Fruit fly (Drosophila melanogaster) Kc167 (cell line): ENCODE results near the gene narya.

Experiments used
- Myc ChIP-seq: fragments of >200 bp; optimal IDR thresholded peaks from 2 replicates; lab custom pipeline; 2017; ENCODE audit warnings: missing external identifiers
- Sin3A ChIP-seq: fragments of >200 bp; optimal IDR thresholded peaks from 2 replicates; lab custom pipeline; 2018; ENCODE audit warnings: missing external identifiers
- h ChIP-seq: fragments of >200 bp; optimal IDR thresholded peaks from 3 replicates; lab custom pipeline; 2018; ENCODE audit warnings: missing external identifiers
- insv ChIP-seq: fragments of >200 bp; optimal IDR thresholded peaks from 3 replicates; lab custom pipeline; 2018; ENCODE audit warnings: missing external identifiers
- psq ChIP-seq: fragments of >200 bp; optimal IDR thresholded peaks from 2 replicates; lab custom pipeline; 2017; ENCODE audit warnings: missing external identifiers
- ttk ChIP-seq: sonication (Bioruptor generic); optimal IDR thresholded peaks from 2 replicates; lab custom pipeline; 2017; ENCODE audit warnings: missing external identifiers

narya gene

dm6 chrX:19494830-19495610 lies 20.2 kb downstream of the narya start, which contains the start of the genes ksh, CG14200 and Pfrx:
ksh (minus strand) TSS chrX:19494992.
CG14200 (plus strand) TSS chrX:19495505.
Pfrx (plus strand) TSS chrX:19495505.
- TF ChIP-seq insv (lab: Kevin White, UChicago) (no peak), Myc (lab: Kevin White, UChicago) (no peak), Sin3A (lab: Kevin White, UChicago) (no peak), psq (no peak), ttk (lab: Kevin White, UChicago) (no peak), h (lab: Kevin White, UChicago) (no peak)

dm6 chrX:19495611-19496583 lies 21.0 kb downstream of the narya start:
- TF ChIP-seq ttk (lab: Kevin White, UChicago) (no peak), Myc (lab: Kevin White, UChicago) (no peak), h (lab: Kevin White, UChicago) (no peak), Sin3A (lab: Kevin White, UChicago) (no peak), psq (no peak), insv (lab: Kevin White, UChicago) (no peak)

- TF ChIP-seq ttk (lab: Kevin White, UChicago): no peak
- TF ChIP-seq Myc (lab: Kevin White, UChicago): no peak
- TF ChIP-seq Sin3A (lab: Kevin White, UChicago): no peak
- TF ChIP-seq h (lab: Kevin White, UChicago): no peak
- TF ChIP-seq insv (lab: Kevin White, UChicago): no peak
- peak; percentile 88 for TF ChIP-seq psq
Observed at dm6 chrX:19496808-19497259, 22.0 kb downstream of the narya start.

- TF ChIP-seq ttk (lab: Kevin White, UChicago): no peak
- no peak for TF ChIP-seq insv (lab: Kevin White, UChicago)
Observed at dm6 chrX:19497782-19498440, 23.0 kb downstream of the narya start.

- no peak for TF ChIP-seq Sin3A (lab: Kevin White, UChicago)
- TF ChIP-seq Myc (lab: Kevin White, UChicago): no peak
- TF ChIP-seq psq: no peak
- no peak for TF ChIP-seq insv (lab: Kevin White, UChicago)
- no peak for TF ChIP-seq h (lab: Kevin White, UChicago)
- no peak for TF ChIP-seq ttk (lab: Kevin White, UChicago)
Observed at dm6 chrX:19498755-19499321, 24.0 kb downstream of the narya start.

- no peak for TF ChIP-seq Myc (lab: Kevin White, UChicago)
- no peak for TF ChIP-seq psq
- TF ChIP-seq h (lab: Kevin White, UChicago): no peak
- no peak for TF ChIP-seq Sin3A (lab: Kevin White, UChicago)
- no peak for TF ChIP-seq ttk (lab: Kevin White, UChicago)
- no peak for TF ChIP-seq insv (lab: Kevin White, UChicago)
Observed at dm6 chrX:19501274-19501673, 26.4 kb downstream of the narya start.

- no peak for TF ChIP-seq Sin3A (lab: Kevin White, UChicago)
- TF ChIP-seq ttk (lab: Kevin White, UChicago): no peak
- no peak for TF ChIP-seq Myc (lab: Kevin White, UChicago)
- no peak for TF ChIP-seq insv (lab: Kevin White, UChicago)
- TF ChIP-seq psq: no peak
- TF ChIP-seq h (lab: Kevin White, UChicago): no peak
Observed at dm6 chrX:19504170-19504765, 29.4 kb downstream of the narya start.

- peak; percentile 34 for TF ChIP-seq psq
- TF ChIP-seq insv (lab: Kevin White, UChicago): no peak
Observed at dm6 chrX:19505334-19506185, 30.7 kb downstream of the narya start.

- no peak for TF ChIP-seq ttk (lab: Kevin White, UChicago)
- TF ChIP-seq Myc (lab: Kevin White, UChicago): no peak
- no peak for TF ChIP-seq insv (lab: Kevin White, UChicago)
- TF ChIP-seq Sin3A (lab: Kevin White, UChicago): no peak
- no peak for TF ChIP-seq psq
- TF ChIP-seq h (lab: Kevin White, UChicago): no peak
Observed at dm6 chrX:19510204-19510603, 35.3 kb downstream of the narya start.

dm6 chrX:19520376-19520775 lies 45.5 kb downstream of the narya start:
- no peak for TF ChIP-seq ttk (lab: Kevin White, UChicago)
- TF ChIP-seq h (lab: Kevin White, UChicago): no peak
- TF ChIP-seq psq: no peak
- TF ChIP-seq Sin3A (lab: Kevin White, UChicago): no peak
- TF ChIP-seq insv (lab: Kevin White, UChicago): no peak
